Fruit fly (Drosophila melanogaster) whole organism, embryonic: ENCODE measurements around the gene Ddc.

Source experiments
- Adf1 ChIP-seq: fragments of 200-800 bp; sonication (Bioruptor generic); IDR thresholded peaks from 2 replicates; pipeline ENCODE4 v1.3.6; 2022; ENCODE audit warnings: missing biosample characterization, missing genetic modification characterization
- BEAF-32 ChIP-seq: fragments of 200-800 bp; sonication (Bioruptor generic); optimal IDR thresholded peaks from 3 replicates; lab custom pipeline; 2017; ENCODE audit warnings: missing biosample characterization, missing genetic modification characterization, mild to moderate bottlenecking, moderate library complexity, missing genetic modification reagents
- CG12769 ChIP-seq: fragments of 200-800 bp; sonication (Bioruptor generic); optimal IDR thresholded peaks from 2 replicates; lab custom pipeline; 2019; ENCODE audit warnings: missing biosample characterization, mild to moderate bottlenecking, missing genetic modification characterization, moderate library complexity
- CG14860 ChIP-seq: fragments of 200-800 bp; sonication (Bioruptor generic); IDR thresholded peaks from 3 replicates; pipeline ENCODE4 v1.3.6; 2022; ENCODE audit warnings: missing biosample characterization, missing genetic modification characterization; ENCODE audit not compliant: partially characterized antibody
- CG15073 ChIP-seq: fragments of 200-800 bp; sonication (Bioruptor generic); optimal IDR thresholded peaks from 2 replicates; lab custom pipeline; 2016; ENCODE audit warnings: missing biosample characterization, missing genetic modification characterization
- CG16863 ChIP-seq: fragments of 200-800 bp; sonication (Bioruptor generic); optimal IDR thresholded peaks from 3 replicates; lab custom pipeline; 2016; ENCODE audit warnings: missing biosample characterization, missing genetic modification characterization
- CG17328 ChIP-seq: fragments of 200-800 bp; sonication (Bioruptor generic); IDR thresholded peaks from 2 replicates; pipeline ENCODE4 v1.3.6; 2022; ENCODE audit warnings: missing biosample characterization, missing genetic modification characterization
- CG2199 ChIP-seq: fragments of 200-800 bp; sonication (Bioruptor generic); IDR thresholded peaks from 3 replicates; pipeline ENCODE4 v1.3.6; 2022; ENCODE audit warnings: missing biosample characterization, missing genetic modification characterization
- CG4328 ChIP-seq: fragments of 200-800 bp; sonication (Bioruptor generic); optimal IDR thresholded peaks from 3 replicates; lab custom pipeline; 2017; ENCODE audit warnings: missing biosample characterization, missing genetic modification reagents, missing genetic modification characterization
- CG4360 ChIP-seq: fragments of 200-800 bp; sonication (Bioruptor generic); IDR thresholded peaks from 2 replicates; pipeline ENCODE4 v1.3.6; 2022; ENCODE audit warnings: missing biosample characterization, missing genetic modification characterization
- CG5953 ChIP-seq: fragments of 200-800 bp; sonication (Bioruptor generic); IDR thresholded peaks from 2 replicates; pipeline ENCODE4 v1.3.6; 2022; ENCODE audit warnings: missing biosample characterization, missing genetic modification characterization
- CG6175 ChIP-seq: fragments of 200-800 bp; sonication (Bioruptor generic); IDR thresholded peaks from 3 replicates; pipeline ENCODE4 v1.3.6; 2022; ENCODE audit warnings: missing biosample characterization, missing genetic modification characterization
- CG6791 ChIP-seq: fragments of 200-800 bp; sonication (Bioruptor generic); IDR thresholded peaks from 3 replicates; pipeline ENCODE4 v1.3.6; 2022; ENCODE audit warnings: missing biosample characterization, missing genetic modification characterization; ENCODE audit not compliant: partially characterized antibody
- CG7556 ChIP-seq: fragments of 200-800 bp; sonication (Bioruptor generic); optimal IDR thresholded peaks from 2 replicates; lab custom pipeline; 2017; ENCODE audit warnings: missing biosample characterization, mild to moderate bottlenecking, missing genetic modification characterization
- CG7786 ChIP-seq: fragments of 200-800 bp; sonication (Bioruptor generic); optimal IDR thresholded peaks from 2 replicates; lab custom pipeline; 2016; ENCODE audit warnings: missing biosample characterization, missing genetic modification characterization
- CG8281 ChIP-seq: fragments of 200-800 bp; sonication (Bioruptor generic); optimal IDR thresholded peaks from 2 replicates; lab custom pipeline; 2018; ENCODE audit warnings: missing biosample characterization, mild to moderate bottlenecking, missing genetic modification characterization, moderate library complexity
- CG8388 ChIP-seq: fragments of 200-800 bp; sonication (Bioruptor generic); optimal IDR thresholded peaks from 2 replicates; lab custom pipeline; 2019; ENCODE audit warnings: missing biosample characterization, mild to moderate bottlenecking, missing genetic modification characterization, moderate library complexity
- CoRest ChIP-seq: fragments of 200-800 bp; sonication (Bioruptor generic); optimal IDR thresholded peaks from 3 replicates; lab custom pipeline; 2018; ENCODE audit warnings: missing biosample characterization, mild to moderate bottlenecking, missing genetic modification characterization, moderate library complexity
- D19A ChIP-seq: fragments of 200-800 bp; optimal IDR thresholded peaks from 3 replicates; lab custom pipeline; 2019; ENCODE audit warnings: missing biosample characterization, mild to moderate bottlenecking, missing genetic modification characterization, moderate library complexity
- GATAe ChIP-seq: fragments of 200-800 bp; sonication (Bioruptor generic); conservative IDR thresholded peaks from 2 replicates; pipeline ENCODE4 v1.3.6; 2022; ENCODE audit warnings: missing biosample characterization, missing genetic modification characterization
- HmgZ ChIP-seq: fragments of 200-800 bp; sonication (Bioruptor generic); optimal IDR thresholded peaks from 2 replicates; lab custom pipeline; 2018; ENCODE audit warnings: missing biosample characterization, mild to moderate bottlenecking, missing genetic modification characterization
- MBD-R2 ChIP-seq: fragments of 200-800 bp; sonication (Bioruptor generic); IDR thresholded peaks from 2 replicates; pipeline ENCODE4 v1.3.6; 2022; ENCODE audit warnings: missing biosample characterization, missing genetic modification characterization
- Max ChIP-seq: fragments of 200-800 bp; sonication (Bioruptor generic); optimal IDR thresholded peaks from 2 replicates; lab custom pipeline; 2016; ENCODE audit warnings: missing biosample characterization, mild to moderate bottlenecking, missing genetic modification characterization
- Med ChIP-seq: fragments of 200-800 bp; sonication (Bioruptor generic); peaks from one replicate; lab custom pipeline; 2016; ENCODE audit warnings: missing biosample characterization, missing genetic modification characterization, mild to moderate bottlenecking, inconsistent platforms, moderate library complexity
- Pdp1 ChIP-seq, 2 experiments: fragments of 200-800 bp; sonication (Bioruptor generic); optimal IDR thresholded peaks; 3 replicates each; lab custom pipeline; 2016; ENCODE audit warnings: missing biosample characterization in 2 of 2, missing genetic modification characterization in 2 of 2, mild to moderate bottlenecking in 1 of 2, moderate library complexity in 1 of 2
- Rx ChIP-seq: fragments of 200-800 bp; sonication (Bioruptor generic); IDR thresholded peaks from 2 replicates; pipeline ENCODE4 v1.3.6; 2022; ENCODE audit warnings: missing biosample characterization, missing genetic modification characterization
- Six4 ChIP-seq: fragments of 200-800 bp; sonication (Bioruptor generic); optimal IDR thresholded peaks from 2 replicates; lab custom pipeline; 2016; ENCODE audit warnings: missing biosample characterization, missing genetic modification characterization
- abd-A ChIP-seq: fragments of 200-800 bp; sonication (Bioruptor generic); optimal IDR thresholded peaks from 3 replicates; lab custom pipeline; 2019; ENCODE audit warnings: missing biosample characterization, mild to moderate bottlenecking, missing genetic modification characterization, moderate library complexity
- caup ChIP-seq: fragments of 200-800 bp; sonication (Bioruptor generic); optimal IDR thresholded peaks from 3 replicates; lab custom pipeline; 2017; ENCODE audit warnings: missing biosample characterization, mild to moderate bottlenecking, missing genetic modification characterization, moderate library complexity; ENCODE audit not compliant: severe bottlenecking
- chinmo ChIP-seq: fragments of 200-800 bp; sonication (Bioruptor generic); IDR thresholded peaks from 4 replicates; pipeline ENCODE4 v1.3.6; 2022; ENCODE audit warnings: missing biosample characterization, missing genetic modification characterization; ENCODE audit not compliant: partially characterized antibody
- ci ChIP-seq: fragments of 200-800 bp; sonication (Bioruptor generic); IDR thresholded peaks from 3 replicates; pipeline ENCODE4 v1.3.6; 2022; ENCODE audit warnings: missing biosample characterization, missing genetic modification characterization
- crol ChIP-seq: fragments of 200-800 bp; sonication (Bioruptor generic); IDR thresholded peaks from 2 replicates; pipeline ENCODE4 v1.3.6; 2022; ENCODE audit warnings: missing biosample characterization, missing genetic modification characterization
- da ChIP-seq: fragments of 200-800 bp; sonication (Bioruptor generic); optimal IDR thresholded peaks from 2 replicates; lab custom pipeline; 2016; ENCODE audit warnings: missing biosample characterization, missing genetic modification characterization
- ftz-f1 ChIP-seq: fragments of 200-800 bp; sonication (Bioruptor generic); optimal IDR thresholded peaks from 2 replicates; lab custom pipeline; 2016; ENCODE audit warnings: missing biosample characterization, missing genetic modification characterization
- grn ChIP-seq: fragments of 200-800 bp; sonication (Bioruptor generic); optimal IDR thresholded peaks from 3 replicates; lab custom pipeline; 2017; ENCODE audit warnings: missing biosample characterization, missing genetic modification characterization
- jing ChIP-seq: fragments of 200-800 bp; sonication (Bioruptor generic); optimal IDR thresholded peaks from 2 replicates; lab custom pipeline; 2018; ENCODE audit warnings: missing biosample characterization, mild to moderate bottlenecking, missing genetic modification characterization
- mld ChIP-seq: fragments of 200-800 bp; sonication (Bioruptor generic); IDR thresholded peaks from 3 replicates; pipeline ENCODE4 v1.3.6; 2022; ENCODE audit warnings: missing biosample characterization, missing genetic modification characterization; ENCODE audit not compliant: partially characterized antibody
- nom ChIP-seq: fragments of 200-800 bp; sonication (Bioruptor generic); optimal IDR thresholded peaks from 2 replicates; lab custom pipeline; 2017; ENCODE audit warnings: missing biosample characterization, missing genetic modification characterization, mild to moderate bottlenecking, moderate library complexity, missing genetic modification reagents
- otp ChIP-seq: fragments of 200-800 bp; sonication (Bioruptor generic); IDR thresholded peaks from 3 replicates; pipeline ENCODE4, ENCODE4 v1.3.6; 2022; ENCODE audit warnings: missing biosample characterization, missing genetic modification characterization
- pfk ChIP-seq: fragments of 200-800 bp; sonication (Bioruptor generic); optimal IDR thresholded peaks from 2 replicates; lab custom pipeline; 2018; ENCODE audit warnings: missing biosample characterization, mild to moderate bottlenecking, missing genetic modification characterization, moderate library complexity
- rib ChIP-seq: fragments of 200-800 bp; sonication (Bioruptor generic); IDR thresholded peaks from 2 replicates; pipeline ENCODE4 v1.3.6; 2022; ENCODE audit warnings: missing biosample characterization, missing genetic modification characterization
- sd ChIP-seq: fragments of 200-800 bp; sonication (Bioruptor generic); optimal IDR thresholded peaks from 3 replicates; lab custom pipeline; 2018; ENCODE audit warnings: missing biosample characterization, mild to moderate bottlenecking, missing genetic modification characterization, moderate library complexity
- sqz ChIP-seq: fragments of 200-800 bp; sonication (Bioruptor generic); optimal IDR thresholded peaks from 3 replicates; lab custom pipeline; 2018; ENCODE audit warnings: missing biosample characterization, mild to moderate bottlenecking, missing genetic modification characterization
- tin ChIP-seq: fragments of 200-800 bp; sonication (Bioruptor generic); optimal IDR thresholded peaks from 3 replicates; lab custom pipeline; 2016; ENCODE audit warnings: missing biosample characterization, missing genetic modification characterization
- tll ChIP-seq, 2 experiments: fragments of 200-800 bp in 1 of 2; fragments of >200 bp in 1 of 2; sonication (Bioruptor generic) in 1 of 2; optimal IDR thresholded peaks; 2 replicates each; lab custom pipeline; 2017 to 2019; ENCODE audit warnings: missing biosample characterization in 2 of 2, missing genetic modification characterization in 2 of 2, mild to moderate bottlenecking in 1 of 2, moderate library complexity in 1 of 2
- vnd ChIP-seq: fragments of 200-800 bp; sonication (Bioruptor generic); IDR thresholded peaks from 3 replicates; pipeline ENCODE4 v1.3.6; 2022; ENCODE audit warnings: missing biosample characterization, missing genetic modification characterization; ENCODE audit not compliant: partially characterized antibody
- vvl ChIP-seq: fragments of 200-800 bp; sonication (Bioruptor generic); IDR thresholded peaks from 2 replicates; pipeline ENCODE4 v1.3.6; 2022; ENCODE audit warnings: missing biosample characterization, missing genetic modification characterization
- z ChIP-seq: fragments of 200-800 bp; sonication (Bioruptor generic); IDR thresholded peaks from 3 replicates; pipeline ENCODE4 v1.3.6; 2022; ENCODE audit warnings: missing biosample characterization, missing genetic modification characterization

Gene Ddc

dm6 chr2L:19156737-19157287 lies 36.7 kb upstream of the Ddc start:
- TF ChIP-seq sqz (GFP tag; lab: Kevin White, UChicago) (no peak), mld (GFP tag; lab: Robert Waterston, UW) (0 out of 3 replicates have a peak, but pooled peaks have one; percentile 39), CG8281 (tag; lab: Kevin White, UChicago) (peak; percentile 4), chinmo (GFP tag; lab: Robert Waterston, UW) (peak; percentile 94; the same call in 3 of the 4 replicates), GATAe (GFP tag; lab: Robert Waterston, UW) (no peak), vvl (no peak; the same call in 1 of the 2 replicates), Adf1 (GFP tag; lab: Robert Waterston, UW) (peak; percentile 78), grn (GFP tag; lab: Kevin White, UChicago) (peak; percentile 13), Med (peak; percentile 76), CG8388 (GFP tag; lab: Kevin White, UChicago) (no peak), crol (GFP tag; lab: Robert Waterston, UW) (peak; percentile 66), ftz-f1 (GFP tag; lab: Kevin White, UChicago) (peak; percentile 24), Six4 (no peak), CG6175 (peak; percentile 47; the same call in 1 of the 3 replicates), CG17328 (GFP tag; lab: Robert Waterston, UW) (no peak), z (GFP tag; lab: Robert Waterston, UW) (0 out of 3 replicates have a peak, but pooled peaks have one; percentile 44), tin (GFP tag; lab: Kevin White, UChicago) (no peak), rib (GFP tag; lab: Robert Waterston, UW) (peak; percentile 28; the same call in 1 of the 2 replicates), CG2199 (GFP tag; lab: Robert Waterston, UW) (peak; percentile 70; the same call in 1 of the 3 replicates), vnd (GFP tag; lab: Robert Waterston, UW) (no peak), abd-A (tag; lab: Kevin White, UChicago) (peak; percentile 11), CG4328 (GFP tag; lab: Kevin White, UChicago) (no peak), otp (GFP tag; lab: Robert Waterston, UW) (no peak), CG7556 (no peak), CG7786 (GFP tag; lab: Kevin White, UChicago) (no peak), Pdp1 (GFP tag; optimal IDR thresholded peaks at IDR 0.05; lab: Kevin White, UChicago) (peak in 1 of 2 experiments; percentile 80), ci (0 out of 3 replicates have a peak, but pooled peaks have one; percentile 9), caup (GFP tag; lab: Kevin White, UChicago) (no peak), CG15073 (GFP tag; lab: Kevin White, UChicago) (no peak), CoRest (tag; lab: Kevin White, UChicago) (no peak), CG6791 (GFP tag; lab: Robert Waterston, UW) (peak; percentile 44; the same call in 1 of the 3 replicates), CG14860 (no peak), jing (GFP tag; lab: Kevin White, UChicago) (no peak), D19A (tag; lab: Kevin White, UChicago) (peak; percentile 38), HmgZ (tag; lab: Kevin White, UChicago) (no peak), CG16863 (GFP tag; lab: Kevin White, UChicago) (no peak), CG5953 (GFP tag; lab: Robert Waterston, UW) (no peak), CG4360 (0 out of 2 replicates have a peak, but pooled peaks have one; percentile 29), tll (GFP tag; optimal IDR thresholded peaks at IDR 0.05; lab: Kevin White, UChicago) (peak in 1 of 2 experiments; percentile 74), Max (GFP tag; lab: Kevin White, UChicago) (no peak), da (GFP tag; lab: Kevin White, UChicago) (no peak), sd (tag; lab: Kevin White, UChicago) (peak; percentile 52), Rx (GFP tag; lab: Robert Waterston, UW) (no peak), CG12769 (peak; percentile 46), BEAF-32 (GFP tag; lab: Kevin White, UChicago) (peak; percentile 36), nom (peak; percentile 41), pfk (GFP tag; lab: Kevin White, UChicago) (peak; percentile 81), MBD-R2 (0 out of 2 replicates have a peak, but pooled peaks have one; percentile 8)
